Fruit fly (Drosophila melanogaster) whole organism, embryonic: Measurements from ENCODE around the gene Nle.
A peak's percentile ranks its signal among the peaks of the same experiment; 100 is the strongest.

Experiments
- CG13775 ChIP-seq: fragments of 200-800 bp; sonication (Bioruptor generic); optimal IDR thresholded peaks from 3 replicates; lab custom pipeline; 2017; ENCODE audit warnings: missing biosample characterization, mild to moderate bottlenecking, missing genetic modification characterization
- CG16779 ChIP-seq: fragments of 200-800 bp; sonication (Bioruptor generic); IDR thresholded peaks from 2 replicates; pipeline ENCODE4 v1.3.6; 2022; ENCODE audit warnings: missing biosample characterization, missing genetic modification characterization
- CG1792 ChIP-seq: fragments of 200-800 bp; sonication (Bioruptor generic); optimal IDR thresholded peaks from 2 replicates; lab custom pipeline; 2016; ENCODE audit warnings: missing biosample characterization, missing genetic modification characterization
- CG2875 ChIP-seq: fragments of 200-800 bp; sonication (Bioruptor generic); optimal IDR thresholded peaks from 2 replicates; lab custom pipeline; 2017; ENCODE audit warnings: missing biosample characterization, mild to moderate bottlenecking, missing genetic modification characterization, missing genetic modification reagents
- CG6175 ChIP-seq: fragments of 200-800 bp; sonication (Bioruptor generic); IDR thresholded peaks from 3 replicates; pipeline ENCODE4 v1.3.6; 2022; ENCODE audit warnings: missing biosample characterization, missing genetic modification characterization
- D19B ChIP-seq: fragments of 200-800 bp; sonication (Bioruptor generic); optimal IDR thresholded peaks from 2 replicates; lab custom pipeline; 2017; ENCODE audit warnings: missing biosample characterization, mild to moderate bottlenecking, missing genetic modification characterization
- Gug ChIP-seq: fragments of 200-800 bp; sonication (Bioruptor generic); IDR thresholded peaks from 4 replicates; pipeline ENCODE4 v1.3.6; 2022; ENCODE audit warnings: missing biosample characterization, missing genetic modification characterization
- Sox102F ChIP-seq: fragments of 200-800 bp; sonication (Bioruptor generic); optimal IDR thresholded peaks from 2 replicates; lab custom pipeline; 2018; ENCODE audit warnings: missing biosample characterization, mild to moderate bottlenecking, missing genetic modification characterization, moderate library complexity
- fru ChIP-seq: fragments of >200 bp; optimal IDR thresholded peaks from 2 replicates; lab custom pipeline; 2017
- slbo ChIP-seq: fragments of 200-800 bp; sonication (Bioruptor generic); IDR thresholded peaks from 2 replicates; pipeline ENCODE4 v1.3.6; 2022; ENCODE audit warnings: missing biosample characterization, missing genetic modification characterization

DNA sequence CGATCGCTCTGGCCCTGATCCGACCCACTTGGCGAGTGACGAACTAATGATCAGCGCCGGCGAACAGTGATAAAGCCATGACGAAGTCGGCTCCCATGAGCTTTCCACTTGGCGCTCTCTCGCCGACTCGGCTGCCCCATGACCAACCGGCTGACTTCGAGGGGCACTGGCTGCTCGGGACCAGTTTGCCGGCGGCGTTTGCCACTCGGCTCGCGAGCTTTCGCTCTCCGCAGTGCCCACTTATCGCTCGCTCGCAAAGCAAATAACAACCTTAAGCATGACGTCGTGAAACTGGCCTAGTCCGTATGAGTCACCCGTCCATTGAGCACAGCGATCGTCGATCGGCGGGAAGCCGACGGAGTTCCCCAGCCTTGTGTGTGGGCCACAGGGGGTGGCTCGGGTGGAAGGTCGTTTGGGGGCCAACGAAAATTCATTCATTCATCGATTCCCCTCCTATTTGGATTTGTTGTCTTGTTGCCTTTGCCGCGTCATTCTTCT lies 15.4 kb downstream of the Nle start, which contains the start of gene Ets21C:
- TF ChIP-seq CG1792 (no peak), fru (lab: Kevin White, UChicago) (no peak), Gug (GFP tag; lab: Robert Waterston, UW) (no peak), D19B (GFP tag; lab: Kevin White, UChicago) (no peak), CG16779 (no peak), CG13775 (no peak), CG2875 (GFP tag; lab: Kevin White, UChicago) (no peak), slbo (GFP tag; lab: Robert Waterston, UW) (no peak), CG6175 (GFP tag; lab: Robert Waterston, UW) (0 out of 3 replicates have a peak, but pooled peaks have one; percentile 73), Sox102F (GFP tag; lab: Kevin White, UChicago) (no peak)
